Worm (Caenorhabditis elegans) whole organism, L3 larva: ENCODE measurements around the gene trim-21.
A peak's percentile ranks its signal among the peaks of the same experiment; 100 is the strongest.

Source experiments
- R02D3.7 ChIP-seq: fragments of 150-350 bp; optimal IDR thresholded peaks from 2 replicates; lab custom pipeline; 2014; ENCODE audit warnings: missing biosample characterization, missing genetic modification characterization
- ZK546.5 ChIP-seq: sonication (generic microtip); optimal IDR thresholded peaks from 2 replicates; lab custom pipeline; 2017; ENCODE audit warnings: missing biosample characterization, missing genetic modification characterization
- ama-1 ChIP-seq: fragments of 150-350 bp; optimal IDR thresholded peaks from 2 replicates; lab custom pipeline; 2018
- ceh-16 ChIP-seq: sonication (generic microtip); optimal IDR thresholded peaks from 2 replicates; lab custom pipeline; 2017; ENCODE audit warnings: missing biosample characterization, missing genetic modification characterization
- ceh-82 ChIP-seq: fragments of 150-350 bp; optimal IDR thresholded peaks from 2 replicates; lab custom pipeline; 2014; ENCODE audit warnings: missing biosample characterization, missing genetic modification characterization
- ceh-9 ChIP-seq: sonication (generic microtip); optimal IDR thresholded peaks from 2 replicates; lab custom pipeline; 2018; ENCODE audit warnings: missing biosample characterization, missing genetic modification characterization
- daf-12 ChIP-seq: fragments of 150-350 bp; optimal IDR thresholded peaks from 2 replicates; lab custom pipeline; 2014; ENCODE audit warnings: missing biosample characterization, missing genetic modification reagents, missing genetic modification characterization
- egl-27 ChIP-seq: sonication (generic microtip); optimal IDR thresholded peaks from 4 replicates; lab custom pipeline; 2017; ENCODE audit warnings: missing biosample characterization, missing genetic modification reagents, missing genetic modification characterization
- elt-1 ChIP-seq: fragments of 150-350 bp; optimal IDR thresholded peaks from 2 replicates; lab custom pipeline; 2014; ENCODE audit warnings: missing biosample characterization, missing genetic modification characterization
- elt-2 ChIP-seq: sonication (generic microtip); optimal IDR thresholded peaks from 2 replicates; lab custom pipeline; 2016; ENCODE audit warnings: missing genetic modification reagents, mild to moderate bottlenecking, missing genetic modification characterization, missing compliant biosample characterization
- elt-3 ChIP-seq, 3 experiments: fragments of 150-350 bp in 1 of 3; sonication (generic microtip) in 2 of 3; optimal IDR thresholded peaks; 2 replicates in 2 of 3; 4 replicates in 1 of 3; lab custom pipeline; 2014 to 2017; ENCODE audit warnings: missing biosample characterization in 3 of 3, missing genetic modification characterization in 3 of 3
- fkh-10 ChIP-seq: sonication (generic microtip); optimal IDR thresholded peaks from 2 replicates; lab custom pipeline; 2017; ENCODE audit warnings: missing biosample characterization, missing genetic modification reagents, missing genetic modification characterization
- fkh-2 ChIP-seq: fragments of 150-350 bp; optimal IDR thresholded peaks from 2 replicates; lab custom pipeline; 2014; ENCODE audit warnings: missing biosample characterization, missing genetic modification reagents, missing genetic modification characterization
- fos-1 ChIP-seq: fragments of 150-350 bp; optimal IDR thresholded peaks from 2 replicates; lab custom pipeline; 2014; ENCODE audit warnings: missing biosample characterization, missing genetic modification characterization
- hmg-11 ChIP-seq: sonication (generic microtip); optimal IDR thresholded peaks from 2 replicates; lab custom pipeline; 2016; ENCODE audit warnings: missing genetic modification characterization, missing compliant biosample characterization
- lin-39 ChIP-seq: fragments of 150-350 bp; optimal IDR thresholded peaks from 2 replicates; lab custom pipeline; 2018; ENCODE audit warnings: missing biosample characterization, missing genetic modification reagents, missing genetic modification characterization
- lsy-12 ChIP-seq: sonication (generic microtip); optimal IDR thresholded peaks from 2 replicates; lab custom pipeline; 2016; ENCODE audit warnings: mild to moderate bottlenecking, missing genetic modification characterization, missing compliant biosample characterization
- mdl-1 ChIP-seq: fragments of 150-350 bp; optimal IDR thresholded peaks from 2 replicates; lab custom pipeline; 2014; ENCODE audit warnings: missing biosample characterization, missing genetic modification characterization
- nhr-23 ChIP-seq: fragments of 150-350 bp; optimal IDR thresholded peaks from 2 replicates; lab custom pipeline; 2014; ENCODE audit warnings: missing biosample characterization, missing genetic modification reagents, missing genetic modification characterization
- nhr-237 ChIP-seq: fragments of 150-350 bp; optimal IDR thresholded peaks from 2 replicates; lab custom pipeline; 2014; ENCODE audit warnings: missing biosample characterization, missing genetic modification characterization
- nhr-28 ChIP-seq: fragments of 150-350 bp; optimal IDR thresholded peaks from 2 replicates; lab custom pipeline; 2014; ENCODE audit warnings: missing biosample characterization, missing genetic modification characterization
- nhr-43 ChIP-seq: sonication (generic microtip); optimal IDR thresholded peaks from 2 replicates; lab custom pipeline; 2016; ENCODE audit warnings: mild to moderate bottlenecking, missing genetic modification characterization, missing compliant biosample characterization; ENCODE audit not compliant: poor library complexity, severe bottlenecking
- pha-4 ChIP-seq: fragments of 150-350 bp; optimal IDR thresholded peaks from 2 replicates; lab custom pipeline; 2014; ENCODE audit warnings: missing biosample characterization, missing genetic modification reagents, missing genetic modification characterization
- pqm-1 ChIP-seq: fragments of 150-350 bp; optimal IDR thresholded peaks from 2 replicates; lab custom pipeline; 2017; ENCODE audit warnings: missing biosample characterization, missing genetic modification characterization, inconsistent platforms
- skn-1 ChIP-seq: fragments of 150-350 bp; optimal IDR thresholded peaks from 2 replicates; lab custom pipeline; 2014; ENCODE audit warnings: missing biosample characterization, missing genetic modification characterization
- snpc-4 ChIP-seq: fragments of 150-350 bp; optimal IDR thresholded peaks from 2 replicates; lab custom pipeline; 2014; ENCODE audit warnings: missing biosample characterization, missing genetic modification characterization
- tbx-2 ChIP-seq: sonication (generic microtip); optimal IDR thresholded peaks from 2 replicates; lab custom pipeline; 2016; ENCODE audit warnings: mild to moderate bottlenecking, missing genetic modification characterization, missing compliant biosample characterization
- unc-39 ChIP-seq: sonication (generic microtip); optimal IDR thresholded peaks from 4 replicates; lab custom pipeline; 2017; ENCODE audit warnings: missing biosample characterization, missing genetic modification characterization
- unc-62 ChIP-seq: fragments of 150-350 bp; sonication (generic microtip); optimal IDR thresholded peaks from 4 replicates; lab custom pipeline; 2014; ENCODE audit warnings: missing biosample characterization, missing genetic modification reagents, missing genetic modification characterization
- zag-1 ChIP-seq: fragments of 150-350 bp; optimal IDR thresholded peaks from 2 replicates; lab custom pipeline; 2014; ENCODE audit warnings: missing biosample characterization, missing genetic modification characterization
- ztf-4 ChIP-seq: fragments of 150-350 bp; optimal IDR thresholded peaks from 2 replicates; lab custom pipeline; 2014; ENCODE audit warnings: missing biosample characterization, missing genetic modification characterization

Gene trim-21

DNA sequence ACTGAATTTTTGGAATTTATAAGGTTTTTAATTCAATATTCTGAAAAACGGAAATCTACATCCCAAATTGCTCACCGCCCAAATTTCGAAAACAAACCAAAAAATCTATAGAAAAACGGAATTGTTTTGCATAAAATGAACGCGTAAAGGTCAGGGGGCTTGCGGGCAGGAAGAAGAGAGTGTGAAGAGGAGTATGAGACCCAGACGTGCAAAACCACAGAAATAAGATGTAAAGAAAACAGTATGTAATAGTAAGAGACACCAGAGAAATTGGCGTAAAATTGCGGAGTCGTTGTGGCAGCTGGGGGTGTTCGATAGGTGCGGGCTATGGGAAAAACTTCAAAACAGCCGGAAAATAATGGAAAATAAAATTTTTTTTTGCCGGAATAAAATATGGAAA, 28.3 kb upstream of the trim-21 start (continued):
- no peak for TF ChIP-seq snpc-4 (tag; lab: Kevin White, UChicago)
- TF ChIP-seq fkh-2 (tag; lab: Kevin White, UChicago), result no peak

ce11 chrII:2336177-2336576, 23.5 kb upstream of the trim-21 start:
- TF ChIP-seq elt-3 (tag; optimal IDR thresholded peaks at IDR 0.05; lab: Kevin White, UChicago), result no peak
- no peak for TF ChIP-seq ztf-4
- TF ChIP-seq elt-2 (tag; lab: Kevin White, UChicago), result no peak
- TF ChIP-seq snpc-4 (tag; lab: Kevin White, UChicago), result no peak
- no peak for TF ChIP-seq lsy-12
- TF ChIP-seq ceh-16 (tag; lab: Kevin White, UChicago), result no peak
- no peak for TF ChIP-seq unc-39
- no peak for TF ChIP-seq lin-39 (tag; lab: Kevin White, UChicago)
- TF ChIP-seq fos-1 (tag; lab: Kevin White, UChicago), result no peak

DNA sequence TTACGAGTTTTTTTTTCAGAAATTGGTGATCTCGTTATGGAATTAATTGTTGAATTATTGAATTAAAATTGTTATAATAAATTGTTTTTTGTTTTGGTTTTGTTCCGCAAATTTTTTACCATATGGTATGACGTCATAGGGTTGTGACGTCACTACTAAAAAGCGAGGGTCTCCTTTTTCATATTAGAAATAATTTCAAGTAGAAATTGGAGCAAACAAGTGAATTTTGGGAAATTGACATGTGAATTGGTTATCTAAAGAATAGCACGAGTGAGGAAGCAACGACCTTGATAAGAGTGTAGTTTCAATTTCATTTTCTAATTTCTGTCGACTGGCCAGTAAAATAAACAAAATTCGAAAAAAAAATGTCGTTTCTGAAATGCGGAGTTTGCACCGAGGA, 22.9 kb upstream of the trim-21 start, which contains the start of gene F43C11.7:
TSS of gene F43C11.7 (plus strand) at position 326 of the 400 bp plus-strand sequence.
- TF ChIP-seq elt-2 (tag; lab: Kevin White, UChicago) (peak; percentile 87), pqm-1 (tag; lab: Kevin White, UChicago) (peak; percentile 49), lin-39 (tag; lab: Kevin White, UChicago) (no peak), ama-1 (lab: Kevin White, UChicago) (no peak), fos-1 (tag; lab: Kevin White, UChicago) (no peak), mdl-1 (tag; lab: Kevin White, UChicago) (no peak), pha-4 (peak; percentile 51)

DNA sequence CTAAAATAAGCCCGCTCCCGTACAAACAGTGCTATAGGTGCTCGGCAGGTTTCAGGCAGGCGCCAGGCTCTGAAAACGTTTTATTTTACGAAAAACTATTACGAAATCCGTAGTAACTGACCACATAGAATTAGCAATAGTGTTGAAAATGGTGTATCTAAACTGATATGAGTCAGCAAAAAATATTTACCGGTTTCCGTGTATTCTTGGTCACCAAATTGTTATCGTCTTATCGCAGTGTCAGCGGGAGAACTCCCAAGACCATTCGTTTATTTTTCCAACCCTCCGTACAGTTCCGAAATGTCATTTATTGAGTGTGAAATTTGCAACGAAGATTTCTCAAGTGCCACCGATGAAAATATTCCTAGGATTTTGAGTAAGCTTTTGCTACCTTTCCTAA, 19.6 kb upstream of the trim-21 start, which contains the start of gene F43C11.8:
TSS of gene F43C11.8 (plus strand) at position 301 of the 400 bp plus-strand sequence.
- no peak for TF ChIP-seq lsy-12

ce11 chrII:2330462-2330861, 17.8 kb upstream of the trim-21 start:
- no peak for TF ChIP-seq snpc-4 (tag; lab: Kevin White, UChicago)
- TF ChIP-seq nhr-23 (tag; lab: Kevin White, UChicago), result no peak
- TF ChIP-seq R02D3.7 (tag; lab: Kevin White, UChicago), result no peak
- TF ChIP-seq ceh-82 (tag; lab: Kevin White, UChicago), result no peak
- no peak for TF ChIP-seq skn-1 (tag; lab: Kevin White, UChicago)
- no peak for TF ChIP-seq nhr-237
- no peak for TF ChIP-seq nhr-43 (tag; lab: Kevin White, UChicago)
- no peak for TF ChIP-seq ceh-9
- no peak for TF ChIP-seq elt-1 (tag; lab: Kevin White, UChicago)

DNA sequence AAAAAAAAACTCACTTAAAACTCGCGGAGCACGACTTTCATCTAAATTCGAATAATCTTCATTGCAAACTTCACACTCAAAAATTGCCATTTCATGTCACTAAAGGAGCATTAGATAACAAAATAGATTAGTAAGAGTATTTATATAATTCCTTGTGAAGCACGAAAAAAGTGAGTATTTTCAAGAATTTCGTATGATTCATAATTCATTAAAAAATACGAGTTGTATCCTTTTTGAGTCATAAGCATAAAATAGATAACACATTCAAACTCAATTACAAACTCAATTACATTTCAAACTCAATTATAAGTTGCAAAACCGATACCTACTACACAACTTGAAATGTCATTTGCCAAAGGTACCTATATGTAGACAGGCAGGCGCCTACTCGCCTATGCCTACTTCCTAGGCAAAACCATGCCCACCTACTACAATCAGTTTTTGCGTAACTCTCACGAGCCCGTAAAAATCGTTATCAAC, 16.4 kb upstream of the trim-21 start, which contains the start of the genes ZK1240.8 and ZK1240.1:
TSS of gene ZK1240.8 (minus strand) at position 101 of the 480 bp plus-strand sequence.
TSS of gene ZK1240.1 (plus strand) at position 430 of the 480 bp plus-strand sequence.
- no peak for TF ChIP-seq ceh-9
- no peak for TF ChIP-seq fkh-2 (tag; lab: Kevin White, UChicago)
- no peak for TF ChIP-seq daf-12 (tag; lab: Kevin White, UChicago)
- TF ChIP-seq R02D3.7 (tag; lab: Kevin White, UChicago), result no peak
- no peak for TF ChIP-seq unc-62 (GFP tag; lab: Kevin White, UChicago)
- TF ChIP-seq zag-1 (tag; lab: Kevin White, UChicago), result no peak
- TF ChIP-seq nhr-28, result no peak
- TF ChIP-seq elt-2 (tag; lab: Kevin White, UChicago), result no peak
- TF ChIP-seq tbx-2, result no peak
- no peak for TF ChIP-seq fkh-10
- no peak for TF ChIP-seq ZK546.5 (tag; lab: Kevin White, UChicago)
- no peak for TF ChIP-seq pqm-1 (tag; lab: Kevin White, UChicago)
- TF ChIP-seq nhr-237, result no peak
- no peak for TF ChIP-seq egl-27 (tag; lab: Kevin White, UChicago)
- TF ChIP-seq unc-39, result no peak
- TF ChIP-seq ztf-4, result no peak
- no peak for TF ChIP-seq hmg-11 (tag; lab: Kevin White, UChicago)
- TF ChIP-seq, all 47 proteins: peak for 0
